Fruit fly (Drosophila melanogaster) whole organism, embryonic: ENCODE measurements around the gene CG15865.

Source experiments
- Bgb ChIP-seq: fragments of 200-800 bp; sonication (Bioruptor generic); IDR thresholded peaks from 2 replicates; pipeline ENCODE4 v1.3.6; 2022; ENCODE audit warnings: missing biosample characterization, missing genetic modification characterization; ENCODE audit not compliant: partially characterized antibody
- CG10209 ChIP-seq: fragments of 200-800 bp; sonication (Bioruptor generic); optimal IDR thresholded peaks from 3 replicates; lab custom pipeline; 2017; ENCODE audit warnings: missing biosample characterization, mild to moderate bottlenecking, missing genetic modification characterization, missing genetic modification reagents
- CG10267 ChIP-seq: fragments of 200-800 bp; sonication (Bioruptor generic); optimal IDR thresholded peaks from 2 replicates; lab custom pipeline; 2018; ENCODE audit warnings: missing biosample characterization, mild to moderate bottlenecking, missing genetic modification characterization, moderate library complexity
- CG10274 ChIP-seq: fragments of 200-800 bp; sonication (Bioruptor generic); optimal IDR thresholded peaks from 3 replicates; lab custom pipeline; 2017; ENCODE audit warnings: missing biosample characterization, mild to moderate bottlenecking, missing genetic modification characterization
- CG11696 ChIP-seq: fragments of 200-800 bp; sonication (Bioruptor generic); IDR thresholded peaks from 2 replicates; pipeline ENCODE4 v1.3.6; 2022; ENCODE audit warnings: missing biosample characterization, missing genetic modification characterization
- CG12391 ChIP-seq: fragments of 200-800 bp; sonication (Bioruptor generic); optimal IDR thresholded peaks from 3 replicates; lab custom pipeline; 2018; ENCODE audit warnings: missing biosample characterization, mild to moderate bottlenecking, missing genetic modification characterization, moderate library complexity
- CG14441 ChIP-seq: fragments of 200-800 bp; sonication (Bioruptor generic); IDR thresholded peaks from 2 replicates; pipeline ENCODE4 v1.3.6; 2022; ENCODE audit warnings: missing biosample characterization, missing genetic modification characterization
- CG14710 ChIP-seq: fragments of 200-800 bp; sonication (Bioruptor generic); optimal IDR thresholded peaks from 3 replicates; lab custom pipeline; 2019; ENCODE audit warnings: missing biosample characterization, mild to moderate bottlenecking, missing genetic modification characterization, moderate library complexity
- CG14860 ChIP-seq: fragments of 200-800 bp; sonication (Bioruptor generic); IDR thresholded peaks from 3 replicates; pipeline ENCODE4 v1.3.6; 2022; ENCODE audit warnings: missing biosample characterization, missing genetic modification characterization; ENCODE audit not compliant: partially characterized antibody
- CG1603 ChIP-seq: fragments of 200-800 bp; sonication (Bioruptor generic); optimal IDR thresholded peaks from 2 replicates; lab custom pipeline; 2019; ENCODE audit warnings: missing biosample characterization, mild to moderate bottlenecking, missing genetic modification characterization, moderate library complexity
- CG17385 ChIP-seq: fragments of 200-800 bp; sonication (Bioruptor generic); optimal IDR thresholded peaks from 3 replicates; lab custom pipeline; 2018; ENCODE audit warnings: missing biosample characterization, mild to moderate bottlenecking, missing genetic modification characterization
- CG18011 ChIP-seq: fragments of 200-800 bp; sonication (Bioruptor generic); optimal IDR thresholded peaks from 2 replicates; lab custom pipeline; 2017; ENCODE audit warnings: missing biosample characterization, missing genetic modification characterization, mild to moderate bottlenecking, moderate library complexity, missing genotype
- CG34224 ChIP-seq: fragments of 200-800 bp; sonication (Bioruptor generic); IDR thresholded peaks from 3 replicates; pipeline ENCODE4 v1.3.6; 2022; ENCODE audit warnings: missing biosample characterization, missing genetic modification characterization; ENCODE audit not compliant: partially characterized antibody
- CG4360 ChIP-seq: fragments of 200-800 bp; sonication (Bioruptor generic); IDR thresholded peaks from 2 replicates; pipeline ENCODE4 v1.3.6; 2022; ENCODE audit warnings: missing biosample characterization, missing genetic modification characterization
- CG6254 ChIP-seq: fragments of 200-800 bp; sonication (Bioruptor generic); optimal IDR thresholded peaks from 3 replicates; lab custom pipeline; 2017; ENCODE audit warnings: mild to moderate bottlenecking, missing biosample characterization, missing genetic modification reagents, missing genetic modification characterization
- CG6689 ChIP-seq: fragments of 200-800 bp; sonication (Bioruptor generic); IDR thresholded peaks from 2 replicates; pipeline ENCODE4 v1.3.6; 2022; ENCODE audit warnings: missing biosample characterization, missing genetic modification characterization
- CG7357 ChIP-seq: fragments of 200-800 bp; sonication (Bioruptor generic); IDR thresholded peaks from 3 replicates; pipeline ENCODE4 v1.3.6; 2022; ENCODE audit warnings: missing biosample characterization, missing genetic modification characterization
- CG7839 ChIP-seq: fragments of 200-800 bp; sonication (Bioruptor generic); optimal IDR thresholded peaks from 3 replicates; lab custom pipeline; 2018; ENCODE audit warnings: missing biosample characterization, mild to moderate bottlenecking, missing genetic modification characterization, moderate library complexity
- CG8478 ChIP-seq: fragments of >200 bp; optimal IDR thresholded peaks from 2 replicates; lab custom pipeline; 2018
- CG8924 ChIP-seq: fragments of 200-800 bp; optimal IDR thresholded peaks from 3 replicates; lab custom pipeline; 2019; ENCODE audit warnings: missing biosample characterization, mild to moderate bottlenecking, missing genetic modification characterization, moderate library complexity
- CG9797 ChIP-seq: fragments of 200-800 bp; sonication (Bioruptor generic); optimal IDR thresholded peaks from 3 replicates; lab custom pipeline; 2018; ENCODE audit warnings: missing biosample characterization, mild to moderate bottlenecking, missing genetic modification characterization
- CG9817 ChIP-seq: fragments of 200-800 bp; sonication (Bioruptor generic); optimal IDR thresholded peaks from 2 replicates; lab custom pipeline; 2018; ENCODE audit warnings: missing biosample characterization, mild to moderate bottlenecking, missing genetic modification characterization, moderate library complexity
- Chrac-16 ChIP-seq: fragments of 200-800 bp; sonication (Bioruptor generic); optimal IDR thresholded peaks from 3 replicates; lab custom pipeline; 2016; ENCODE audit warnings: missing biosample characterization, missing genetic modification characterization
- Dbx ChIP-seq: fragments of 200-800 bp; sonication (Bioruptor generic); IDR thresholded peaks from 3 replicates; pipeline ENCODE4 v1.3.6; 2022; ENCODE audit warnings: missing biosample characterization, missing genetic modification characterization
- Dll ChIP-seq: fragments of 200-800 bp; sonication (Bioruptor generic); IDR thresholded peaks from 4 replicates; pipeline ENCODE4 v1.3.6; 2022; ENCODE audit warnings: missing biosample characterization, missing genetic modification characterization; ENCODE audit not compliant: partially characterized antibody
- Drgx ChIP-seq: fragments of 200-800 bp; sonication (Bioruptor generic); IDR thresholded peaks from 2 replicates; pipeline ENCODE4 v1.3.6; 2022; ENCODE audit warnings: missing biosample characterization, missing genetic modification characterization
- H15 ChIP-seq: fragments of 200-800 bp; sonication (Bioruptor generic); IDR thresholded peaks from 3 replicates; pipeline ENCODE4 v1.3.6; 2022; ENCODE audit warnings: missing biosample characterization, missing genetic modification characterization
- Hr51 ChIP-seq, 2 experiments: fragments of 200-800 bp; sonication (Bioruptor generic); optimal IDR thresholded peaks; 2 replicates in 1 of 2; 3 replicates in 1 of 2; lab custom pipeline; 2016 to 2018; ENCODE audit warnings: missing biosample characterization in 2 of 2, missing genetic modification characterization in 2 of 2, mild to moderate bottlenecking in 1 of 2, moderate library complexity in 1 of 2
- NC2β ChIP-seq: fragments of 200-800 bp; sonication (Bioruptor generic); optimal IDR thresholded peaks from 2 replicates; lab custom pipeline; 2016; ENCODE audit warnings: missing biosample characterization, missing genetic modification characterization
- Oaz ChIP-seq: fragments of 200-800 bp; sonication (Bioruptor generic); IDR thresholded peaks from 2 replicates; pipeline ENCODE4 v1.3.6; 2022; ENCODE audit warnings: missing biosample characterization, missing genetic modification characterization
- Sox100B ChIP-seq: fragments of 200-800 bp; sonication (Bioruptor generic); optimal IDR thresholded peaks from 3 replicates; lab custom pipeline; 2018; ENCODE audit warnings: missing biosample characterization, mild to moderate bottlenecking, missing genetic modification characterization
- Sry-δ ChIP-seq: fragments of 200-800 bp; sonication (Bioruptor generic); optimal IDR thresholded peaks from 2 replicates; lab custom pipeline; 2016; ENCODE audit warnings: missing biosample characterization, missing genetic modification characterization
- al ChIP-seq: fragments of 200-800 bp; sonication (Bioruptor generic); IDR thresholded peaks from 2 replicates; pipeline ENCODE4 v1.3.6; 2022; ENCODE audit warnings: missing biosample characterization, missing genetic modification characterization
- amos ChIP-seq: fragments of 200-800 bp; sonication (Bioruptor generic); IDR thresholded peaks from 2 replicates; pipeline ENCODE4 v1.3.6; 2022; ENCODE audit warnings: missing biosample characterization, missing genetic modification characterization; ENCODE audit not compliant: partially characterized antibody
- az2 ChIP-seq: fragments of 200-800 bp; sonication (Bioruptor generic); optimal IDR thresholded peaks from 3 replicates; lab custom pipeline; 2016; ENCODE audit warnings: missing biosample characterization, missing genetic modification characterization
- chif ChIP-seq, 2 experiments: fragments of 200-800 bp; sonication (Bioruptor generic); optimal IDR thresholded peaks; 3 replicates each; lab custom pipeline; 2016; ENCODE audit warnings: missing biosample characterization in 2 of 2, missing genetic modification characterization in 2 of 2
- crp ChIP-seq, 2 experiments: fragments of 200-800 bp; sonication (Bioruptor generic); optimal IDR thresholded peaks; 2 replicates in 1 of 2; 3 replicates in 1 of 2; lab custom pipeline; 2017; ENCODE audit warnings: missing biosample characterization in 2 of 2, missing genetic modification characterization in 2 of 2, mild to moderate bottlenecking in 1 of 2, moderate library complexity in 1 of 2
- dpn ChIP-seq, 2 experiments: fragments of 200-800 bp; sonication (Bioruptor generic); optimal IDR thresholded peaks; 3 replicates each; lab custom pipeline; 2016; ENCODE audit warnings: missing biosample characterization in 2 of 2, missing genetic modification characterization in 2 of 2
- ftz-f1 ChIP-seq: fragments of 200-800 bp; sonication (Bioruptor generic); optimal IDR thresholded peaks from 2 replicates; lab custom pipeline; 2016; ENCODE audit warnings: missing biosample characterization, missing genetic modification characterization
- ham ChIP-seq: fragments of 200-800 bp; sonication (Bioruptor generic); IDR thresholded peaks from 2 replicates; pipeline ENCODE4 v1.3.6; 2022; ENCODE audit warnings: missing biosample characterization, missing genetic modification characterization
- insv ChIP-seq, 2 experiments: fragments of 200-800 bp; sonication (Bioruptor generic); optimal IDR thresholded peaks; 3 replicates each; lab custom pipeline; 2016 to 2018; ENCODE audit warnings: missing biosample characterization in 2 of 2, missing genetic modification characterization in 2 of 2
- lola ChIP-seq, 3 experiments: fragments of >200 bp in 2 of 3; fragments of 200-800 bp in 1 of 3; sonication (Bioruptor generic) in 1 of 3; optimal IDR thresholded peaks; 2 replicates each; lab custom pipeline; 2017 to 2019; ENCODE audit warnings: missing biosample characterization in 3 of 3, missing genetic modification characterization in 3 of 3, mild to moderate bottlenecking in 1 of 3, moderate library complexity in 1 of 3
- pb ChIP-seq: fragments of 200-800 bp; sonication (Bioruptor generic); optimal IDR thresholded peaks from 3 replicates; lab custom pipeline; 2016; ENCODE audit warnings: missing biosample characterization, missing genetic modification characterization
- phol ChIP-seq: fragments of 200-800 bp; sonication (Bioruptor generic); optimal IDR thresholded peaks from 3 replicates; lab custom pipeline; 2018; ENCODE audit warnings: missing biosample characterization, mild to moderate bottlenecking, missing genetic modification characterization, moderate library complexity
- sc ChIP-seq, 3 experiments: fragments of >200 bp in 2 of 3; fragments of 200-800 bp in 1 of 3; sonication (Bioruptor generic) in 1 of 3; optimal IDR thresholded peaks; 2 replicates in 2 of 3; 3 replicates in 1 of 3; lab custom pipeline; 2017; ENCODE audit warnings: mild to moderate bottlenecking in 1 of 3, missing biosample characterization in 1 of 3, missing genetic modification characterization in 1 of 3, missing genetic modification reagents in 1 of 3
- scrt ChIP-seq: fragments of 200-800 bp; sonication (Bioruptor generic); optimal IDR thresholded peaks from 2 replicates; lab custom pipeline; 2018; ENCODE audit warnings: missing biosample characterization, mild to moderate bottlenecking, missing genetic modification characterization, moderate library complexity
- tna ChIP-seq: fragments of 200-800 bp; sonication (Bioruptor generic); IDR thresholded peaks from 2 replicates; pipeline ENCODE4 v1.3.6; 2022; ENCODE audit warnings: missing biosample characterization, missing genetic modification characterization; ENCODE audit not compliant: partially characterized antibody
- unpg ChIP-seq: fragments of 200-800 bp; sonication (Bioruptor generic); optimal IDR thresholded peaks from 3 replicates; lab custom pipeline; 2018; ENCODE audit warnings: missing biosample characterization, mild to moderate bottlenecking, missing genetic modification characterization, moderate library complexity
- zfh1 ChIP-seq: fragments of 200-800 bp; sonication (Bioruptor generic); IDR thresholded peaks from 3 replicates; pipeline ENCODE4 v1.3.6; 2022; ENCODE audit warnings: missing biosample characterization, missing genetic modification characterization

Gene CG15865

dm6 chrX:16683765-16684164, 19.5 kb upstream of the CG15865 start, which contains the start of gene Axs (continued):
- peak in 1 of 2 experiments; percentile 32 for TF ChIP-seq crp (GFP tag; optimal IDR thresholded peaks at IDR 0.05; lab: Kevin White, UChicago)
- peak; percentile 53 for TF ChIP-seq ftz-f1 (GFP tag; lab: Kevin White, UChicago)
- TF ChIP-seq Oaz (GFP tag; lab: Robert Waterston, UW), result no peak
- peak; percentile 79 for TF ChIP-seq Sry-δ
- TF ChIP-seq Drgx (GFP tag; lab: Robert Waterston, UW), result no peak
- peak; percentile 77 for TF ChIP-seq amos (GFP tag; lab: Robert Waterston, UW)
- TF ChIP-seq ham (GFP tag; lab: Robert Waterston, UW), result no peak
- peak; percentile 78 for TF ChIP-seq CG17385 (GFP tag; lab: Kevin White, UChicago)
- peak in 1 of 3 experiments; percentile 30 for TF ChIP-seq lola (GFP tag; optimal IDR thresholded peaks at IDR 0.05; lab: Kevin White, UChicago)
- TF ChIP-seq CG7839 (tag; lab: Kevin White, UChicago), result peak; percentile 9
- TF ChIP-seq CG34224 (GFP tag; lab: Robert Waterston, UW), result 0 out of 3 replicates have a peak, but pooled peaks have one; percentile 35
- TF ChIP-seq az2 (GFP tag; lab: Kevin White, UChicago), result no peak
- no peak for TF ChIP-seq sc (optimal IDR thresholded peaks at IDR 0.05; lab: Kevin White, UChicago)
- no peak for TF ChIP-seq sc (GFP tag; optimal IDR thresholded peaks at IDR 0.05; lab: Kevin White, UChicago)
- TF ChIP-seq tna, result peak; percentile 74
- no peak for TF ChIP-seq Sox100B
- TF ChIP-seq CG14860, result peak; percentile 64
- TF ChIP-seq CG9797 (GFP tag; lab: Kevin White, UChicago), result no peak
- peak; percentile 38 for TF ChIP-seq CG14710 (tag; lab: Kevin White, UChicago)
- peak; percentile 26 to 39 for TF ChIP-seq dpn (GFP tag; optimal IDR thresholded peaks at IDR 0.05; lab: Kevin White, UChicago)
- TF ChIP-seq Bgb (GFP tag; lab: Robert Waterston, UW), result peak; percentile 85
- peak; percentile 66 for TF ChIP-seq CG1603 (tag; lab: Kevin White, UChicago)
- no peak for TF ChIP-seq H15
- TF ChIP-seq CG18011 (GFP tag; lab: Kevin White, UChicago), result peak; percentile 4
- TF ChIP-seq scrt (GFP tag; lab: Kevin White, UChicago), result peak; percentile 69
- peak; percentile 45 for TF ChIP-seq phol (tag; lab: Kevin White, UChicago)
- 0 out of 3 replicates have a peak, but pooled peaks have one; percentile 7 for TF ChIP-seq zfh1 (GFP tag; lab: Robert Waterston, UW)
- TF ChIP-seq CG14441 (GFP tag; lab: Robert Waterston, UW), result no peak
- TF ChIP-seq CG7357, result no peak
- TF ChIP-seq al, result no peak
- TF ChIP-seq Hr51 (GFP tag; optimal IDR thresholded peaks at IDR 0.05; lab: Kevin White, UChicago), result peak in 1 of 2 experiments; percentile 3
- TF ChIP-seq CG6254, result no peak
- TF ChIP-seq CG4360 (GFP tag; lab: Robert Waterston, UW), result no peak
- TF ChIP-seq CG9817 (tag; lab: Kevin White, UChicago), result peak; percentile 0
- no peak for TF ChIP-seq Dbx
- peak; percentile 37 for TF ChIP-seq pb
- no peak for TF ChIP-seq Chrac-16 (GFP tag; lab: Kevin White, UChicago)
- peak; percentile 62; the same call in 2 of the 4 replicates for TF ChIP-seq Dll (GFP tag; lab: Robert Waterston, UW)
- TF ChIP-seq CG8478, result no peak
- TF ChIP-seq CG8924 (tag; lab: Kevin White, UChicago), result peak; percentile 35
- no peak for TF ChIP-seq CG10209
- TF ChIP-seq CG6689 (GFP tag; lab: Robert Waterston, UW), result no peak
- no peak for TF ChIP-seq CG10274 (GFP tag; lab: Kevin White, UChicago)
- TF ChIP-seq CG10267 (tag; lab: Kevin White, UChicago), result peak; percentile 41
- no peak for TF ChIP-seq unpg
- TF ChIP-seq insv (GFP tag; optimal IDR thresholded peaks at IDR 0.05; lab: Kevin White, UChicago), result peak in 1 of 2 experiments; percentile 20
- peak; percentile 3 to 10 for TF ChIP-seq chif (GFP tag; optimal IDR thresholded peaks at IDR 0.05; lab: Kevin White, UChicago)
- peak; percentile 34 for TF ChIP-seq NC2β (GFP tag; lab: Kevin White, UChicago)
- peak; percentile 33 for TF ChIP-seq CG12391 (tag; lab: Kevin White, UChicago)
- TF ChIP-seq CG11696 (GFP tag; lab: Robert Waterston, UW), result no peak
